Fruit fly (Drosophila melanogaster) whole organism: Measurements from ENCODE around the gene pim.

Experiments used
- CG8478 ChIP-seq: fragments of >200 bp; optimal IDR thresholded peaks from 2 replicates; lab custom pipeline; 2018; ENCODE audit warnings: inconsistent platforms
- Dll ChIP-seq: fragments of >200 bp; optimal IDR thresholded peaks from 2 replicates; lab custom pipeline; 2017
- EcR ChIP-seq, 2 experiments: fragments of >200 bp; optimal IDR thresholded peaks; 2 replicates each; lab custom pipeline; 2017; ENCODE audit warnings: missing biosample characterization in 2 of 2, missing genetic modification characterization in 2 of 2, missing genetic modification reagents in 2 of 2
- pan ChIP-seq: fragments of >200 bp; optimal IDR thresholded peaks from 2 replicates; lab custom pipeline; 2017
- psq ChIP-seq: fragments of >200 bp; optimal IDR thresholded peaks from 2 replicates; lab custom pipeline; 2017
- usp ChIP-seq: fragments of >200 bp; optimal IDR thresholded peaks from 2 replicates; lab custom pipeline; 2017; ENCODE audit warnings: missing biosample characterization, missing genetic modification characterization, mixed read lengths

The pim gene

DNA sequence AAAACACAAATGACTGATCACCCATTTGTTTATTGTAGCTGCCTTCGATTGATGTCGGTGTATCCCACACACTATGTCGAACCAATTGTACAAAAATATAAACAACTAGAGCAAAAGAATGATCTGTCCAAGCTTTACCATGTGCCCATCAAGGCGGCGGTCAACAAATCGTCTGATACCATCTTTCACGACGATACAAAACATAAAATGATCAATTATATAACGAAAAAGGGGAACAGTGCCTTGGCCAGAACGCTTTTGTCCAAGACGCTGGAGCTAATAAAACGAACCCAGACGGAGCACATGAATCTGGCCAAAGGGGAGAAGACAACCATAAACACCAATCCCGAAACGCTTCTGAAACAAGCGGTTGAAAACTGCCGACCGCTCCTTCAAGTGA, 24.0 kb downstream of the pim start:
- TF ChIP-seq pan (lab: Kevin White, UChicago) (no peak), EcR (GFP tag; optimal IDR thresholded peaks at IDR 0.05; lab: Kevin White, UChicago) (no peak), psq (lab: Kevin White, UChicago) (no peak), usp (GFP tag; lab: Kevin White, UChicago) (no peak), CG8478 (no peak), Dll (lab: Kevin White, UChicago) (no peak)

dm6 chr2L:10387869-10388726, 25.3 kb downstream of the pim start, which contains the start of gene da:
TSS of gene da (plus strand) at chr2L:10388105.
- TF ChIP-seq Dll (lab: Kevin White, UChicago) = no peak
- TF ChIP-seq usp (GFP tag; lab: Kevin White, UChicago) = no peak
- TF ChIP-seq CG8478 = no peak
- no peak for TF ChIP-seq EcR (GFP tag; optimal IDR thresholded peaks at IDR 0.05; lab: Kevin White, UChicago)
- no peak for TF ChIP-seq pan (lab: Kevin White, UChicago)
- TF ChIP-seq psq (lab: Kevin White, UChicago) = no peak

dm6 chr2L:10393467-10393866, 30.7 kb downstream of the pim start:
- TF ChIP-seq CG8478 (no peak), Dll (lab: Kevin White, UChicago) (no peak), pan (lab: Kevin White, UChicago) (no peak), usp (GFP tag; lab: Kevin White, UChicago) (no peak), EcR (GFP tag; optimal IDR thresholded peaks at IDR 0.05; lab: Kevin White, UChicago) (no peak), psq (lab: Kevin White, UChicago) (no peak)

dm6 chr2L:10395035-10395434, 32.2 kb downstream of the pim start:
- TF ChIP-seq CG8478 (no peak), usp (GFP tag; lab: Kevin White, UChicago) (no peak), pan (lab: Kevin White, UChicago) (no peak), EcR (GFP tag; optimal IDR thresholded peaks at IDR 0.05; lab: Kevin White, UChicago) (no peak), psq (lab: Kevin White, UChicago) (no peak), Dll (lab: Kevin White, UChicago) (no peak)

DNA sequence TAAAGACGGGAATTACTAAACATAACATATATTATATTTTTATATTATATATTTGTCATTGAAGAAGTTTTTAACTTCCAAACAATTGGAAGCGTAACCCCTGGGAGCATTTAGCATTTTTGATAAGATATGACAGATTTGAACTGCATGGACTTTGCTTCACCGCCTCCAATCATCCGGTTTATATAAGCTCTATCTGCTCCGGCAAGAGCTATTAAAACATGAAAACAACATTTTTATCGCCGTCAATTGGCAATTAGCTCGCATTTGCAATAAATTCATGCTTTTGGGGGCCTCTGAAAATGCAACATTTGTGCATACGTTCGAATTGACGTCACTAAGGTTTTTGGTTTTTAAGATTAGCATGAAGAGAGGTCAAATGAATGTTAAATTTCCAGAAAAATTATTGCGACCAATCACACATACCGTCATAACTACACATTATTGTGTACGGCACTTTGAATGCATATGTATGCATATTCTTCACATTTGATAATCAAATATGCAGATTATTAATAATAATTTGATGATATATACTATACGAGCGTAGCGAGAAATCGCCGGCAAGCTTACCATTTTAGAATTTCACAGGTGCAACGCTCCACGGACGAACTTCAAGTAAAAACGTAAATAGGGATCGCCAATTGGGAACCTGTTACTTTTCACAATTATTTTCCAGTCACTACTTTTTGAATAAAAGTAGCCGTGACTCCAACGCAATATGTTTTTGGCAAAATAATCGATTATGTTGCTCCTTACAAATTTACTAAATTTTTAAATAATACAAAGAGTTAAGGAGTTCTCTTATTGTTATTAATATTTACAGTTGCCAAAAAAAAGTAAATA, 33.1 kb downstream of the pim start, which contains the start of gene Mdh1:
TSS of gene Mdh1 (minus strand) at position 691 of the 846 bp plus-strand sequence.
- TF ChIP-seq pan (lab: Kevin White, UChicago) = no peak
- TF ChIP-seq Dll (lab: Kevin White, UChicago) = no peak
- TF ChIP-seq EcR (GFP tag; optimal IDR thresholded peaks at IDR 0.05; lab: Kevin White, UChicago) = no peak
- no peak for TF ChIP-seq usp (GFP tag; lab: Kevin White, UChicago)
- no peak for TF ChIP-seq psq (lab: Kevin White, UChicago)
- no peak for TF ChIP-seq CG8478

- TF ChIP-seq pan (lab: Kevin White, UChicago) (no peak), psq (lab: Kevin White, UChicago) (no peak), Dll (lab: Kevin White, UChicago) (no peak), CG8478 (no peak), EcR (GFP tag; optimal IDR thresholded peaks at IDR 0.05; lab: Kevin White, UChicago) (no peak), usp (GFP tag; lab: Kevin White, UChicago) (no peak)
These were observed 33.7 kb downstream of the pim start, which contains the start of gene Cnot4 for dm6 chr2L:10396488-10396824. TSS of gene Cnot4 (plus strand) at chr2L:10396716.

DNA sequence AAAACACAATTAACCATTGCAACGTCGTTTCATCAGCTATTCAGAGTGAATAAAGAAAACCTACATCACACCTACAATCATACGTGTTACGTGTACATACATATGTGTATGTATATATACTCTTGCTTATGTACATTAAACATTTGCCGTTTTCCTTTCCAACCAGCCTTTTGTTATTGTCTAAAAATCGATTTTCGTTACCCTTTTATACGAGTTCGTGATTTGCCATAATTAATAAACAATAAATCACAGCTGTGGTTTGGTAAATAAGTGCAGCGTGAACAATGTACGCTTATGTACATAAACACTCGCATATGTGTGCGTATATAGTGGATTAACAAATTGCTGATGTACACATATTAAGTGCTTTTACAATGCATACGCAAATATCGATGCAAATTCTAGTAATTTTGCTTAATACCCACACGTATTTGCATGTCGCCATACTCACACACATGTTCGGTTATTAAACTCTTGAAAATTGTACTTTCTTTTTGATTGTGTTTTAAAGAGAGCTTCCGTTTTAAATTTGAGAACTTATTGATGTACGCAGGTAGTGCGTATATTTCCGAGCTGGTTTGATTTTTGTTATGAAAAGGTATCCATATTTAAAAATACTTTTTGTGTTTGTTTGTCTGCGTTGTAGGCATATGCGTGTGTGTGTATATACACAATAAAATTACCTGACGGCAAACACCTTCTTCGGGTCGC, 34.2 kb downstream of the pim start:
- TF ChIP-seq pan (lab: Kevin White, UChicago) (no peak), CG8478 (no peak), Dll (lab: Kevin White, UChicago) (no peak), usp (GFP tag; lab: Kevin White, UChicago) (no peak), EcR (GFP tag; optimal IDR thresholded peaks at IDR 0.05; lab: Kevin White, UChicago) (no peak), psq (lab: Kevin White, UChicago) (no peak)

- TF ChIP-seq CG8478 = no peak
- no peak for TF ChIP-seq EcR (GFP tag; optimal IDR thresholded peaks at IDR 0.05; lab: Kevin White, UChicago)
- TF ChIP-seq psq (lab: Kevin White, UChicago) = no peak
- no peak for TF ChIP-seq pan (lab: Kevin White, UChicago)
- no peak for TF ChIP-seq usp (GFP tag; lab: Kevin White, UChicago)
- no peak for TF ChIP-seq Dll (lab: Kevin White, UChicago)
These were observed 41.1 kb downstream of the pim start for dm6 chr2L:10403803-10404315.

dm6 chr2L:10405008-10405654, 42.3 kb downstream of the pim start, which contains the start of the genes CG17768, LSm-4 and Ir31a:
TSS of gene CG17768 (minus strand) at chr2L:10405203.
TSS of gene LSm-4 (minus strand) at chr2L:10405203.
TSS of gene Ir31a (plus strand) at chr2L:10405565.
- TF ChIP-seq psq (lab: Kevin White, UChicago) (no peak), CG8478 (no peak), Dll (lab: Kevin White, UChicago) (no peak), EcR (GFP tag; optimal IDR thresholded peaks at IDR 0.05; lab: Kevin White, UChicago) (no peak), usp (GFP tag; lab: Kevin White, UChicago) (no peak), pan (lab: Kevin White, UChicago) (no peak)

DNA sequence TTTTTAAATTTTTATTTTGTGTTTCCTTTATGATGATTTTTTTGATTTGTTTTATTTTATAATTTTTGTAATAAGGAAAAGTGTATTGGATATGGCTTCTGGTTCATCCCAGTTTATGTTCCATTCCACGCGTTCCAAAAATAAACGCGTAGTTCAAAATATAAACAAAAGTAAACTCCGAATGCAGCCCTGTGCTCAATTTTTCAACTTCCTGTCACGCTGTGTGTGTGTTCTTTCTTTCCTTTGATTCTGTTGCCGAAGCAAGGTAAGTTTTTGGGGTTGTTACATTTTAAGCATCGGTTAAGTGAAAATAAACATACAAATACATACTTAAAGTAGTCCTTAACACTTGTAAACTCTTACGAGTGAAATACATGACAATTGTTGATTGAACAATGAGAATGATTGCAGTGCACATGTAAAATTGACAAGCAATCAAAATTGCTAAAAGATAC, 45.4 kb downstream of the pim start, which contains the start of the genes Ip259 and RpS27A:
TSS of gene Ip259 (plus strand) at position 231 of the 455 bp plus-strand sequence.
TSS of gene RpS27A (plus strand) at position 231 of the 455 bp plus-strand sequence.
- no peak for TF ChIP-seq usp (GFP tag; lab: Kevin White, UChicago)
